Fruit fly (Drosophila melanogaster) whole organism: ENCODE data around the gene Tsp.

Experiments
- EcR ChIP-seq, 2 experiments: fragments of >200 bp; optimal IDR thresholded peaks; 2 replicates each; lab custom pipeline; 2017; ENCODE audit warnings: missing biosample characterization in 2 of 2, missing genetic modification characterization in 2 of 2, missing genetic modification reagents in 2 of 2
- usp ChIP-seq: fragments of >200 bp; optimal IDR thresholded peaks from 2 replicates; lab custom pipeline; 2017; ENCODE audit warnings: missing biosample characterization, missing genetic modification characterization, mixed read lengths

- TF ChIP-seq EcR (GFP tag; optimal IDR thresholded peaks at IDR 0.05; lab: Kevin White, UChicago) (no peak), usp (GFP tag; lab: Kevin White, UChicago) (no peak)
These were observed 8.0 kb upstream of the Tsp start for dm6 chr2L:6716921-6717320.
